Fruit fly (Drosophila melanogaster): ENCODE data around the gene CG12877.

The CG12877 gene

DNA sequence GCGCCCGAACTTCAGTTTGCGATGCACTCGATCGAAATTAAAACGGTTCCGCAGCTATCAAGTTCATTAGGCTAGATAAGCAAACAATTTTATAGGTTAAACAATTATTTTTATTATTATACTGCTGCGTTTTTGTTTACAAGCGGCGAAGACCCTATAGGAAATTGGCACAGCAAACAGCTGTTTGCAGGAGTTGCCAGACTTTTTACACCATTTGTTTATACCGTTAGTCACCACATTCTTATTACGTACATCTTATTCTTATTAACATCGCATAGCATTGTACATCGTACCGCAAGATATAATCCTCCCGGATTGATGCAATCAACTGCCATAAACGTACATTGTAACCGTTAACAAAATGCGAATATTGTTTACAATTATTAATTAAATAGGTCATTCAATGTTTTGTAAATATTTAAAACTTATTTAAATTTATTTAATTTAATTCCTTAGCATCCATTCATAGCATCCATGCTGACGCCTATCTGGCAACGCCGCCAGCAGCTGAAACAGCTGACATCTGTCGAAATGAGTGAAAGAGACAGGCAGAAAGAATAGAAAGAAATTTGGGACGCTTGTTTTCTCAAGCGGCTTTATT lies at the start of gene CG12877, which contains the start of gene CROT (continued):
- TF ChIP-seq Ravus (GFP tag; IDR thresholded peaks at IDR 0.05) (peak; percentile 17), grau (tag; optimal IDR thresholded peaks at IDR 0.05) (peak; percentile 84), Ptx1 (GFP tag; IDR thresholded peaks at IDR 0.05) (peak; percentile 88), lab (GFP tag; optimal IDR thresholded peaks at IDR 0.05) (peak; percentile 75), ab (GFP tag; optimal IDR thresholded peaks at IDR 0.05) (no peak), CG6254 (GFP tag; optimal IDR thresholded peaks at IDR 0.05) (no peak), CG9876 (GFP tag; optimal IDR thresholded peaks at IDR 0.05) (no peak), CG8290 (GFP tag; optimal IDR thresholded peaks at IDR 0.05) (no peak), CG8290 (tag; optimal IDR thresholded peaks at IDR 0.05) (peak; percentile 18 to 61), ind (GFP tag; optimal IDR thresholded peaks at IDR 0.05) (peak; percentile 86), CG34224 (GFP tag; IDR thresholded peaks at IDR 0.05; ENCODE audit: partially characterized antibody) (no peak), tll (GFP tag; optimal IDR thresholded peaks at IDR 0.05) (peak in 1 of 2 experiments; percentile 15), CG5245 (GFP tag; optimal IDR thresholded peaks at IDR 0.05) (peak; percentile 67), CG17802 (tag; optimal IDR thresholded peaks at IDR 0.05) (peak; percentile 31), HLH54F (GFP tag; optimal IDR thresholded peaks at IDR 0.05) (peak; percentile 71), CG10267 (tag; optimal IDR thresholded peaks at IDR 0.05) (peak; percentile 67), CG8765 (GFP tag; IDR thresholded peaks at IDR 0.05) (peak; percentile 48; the same call in 1 of the 2 replicates), fd64A (GFP tag; optimal IDR thresholded peaks at IDR 0.05) (peak; percentile 6), CG14860 (GFP tag; IDR thresholded peaks at IDR 0.05; ENCODE audit: partially characterized antibody) (no peak), Bdp1 (GFP tag; optimal IDR thresholded peaks at IDR 0.05) (peak; percentile 53), slbo (GFP tag; IDR thresholded peaks at IDR 0.05) (peak; percentile 89), CG31224 (GFP tag; IDR thresholded peaks at IDR 0.05) (peak; percentile 66), CG14441 (GFP tag; IDR thresholded peaks at IDR 0.05) (peak; percentile 78), B-H2 (GFP tag; optimal IDR thresholded peaks at IDR 0.05) (peak; percentile 70), emc (GFP tag; optimal IDR thresholded peaks at IDR 0.05) (no peak), CG6654 (GFP tag; optimal IDR thresholded peaks at IDR 0.05) (peak; percentile 56), gce (GFP tag; IDR thresholded peaks at IDR 0.05) (peak; percentile 33; the same call in 1 of the 3 replicates), ken (GFP tag; IDR thresholded peaks at IDR 0.05) (peak; percentile 68; the same call in 2 of the 3 replicates), pho (GFP tag; optimal IDR thresholded peaks at IDR 0.05) (peak; percentile 50), Atf6 (GFP tag; IDR thresholded peaks at IDR 0.05) (peak; percentile 61; the same call in 1 of the 2 replicates), Pdp1 (GFP tag; optimal IDR thresholded peaks at IDR 0.05) (peak in 1 of 2 experiments; percentile 55), zf30C (GFP tag; optimal IDR thresholded peaks at IDR 0.05) (no peak), CG12236 (GFP tag; optimal IDR thresholded peaks at IDR 0.05) (no peak), CG18599 (GFP tag; optimal IDR thresholded peaks at IDR 0.05) (peak; percentile 80), CG13894 (tag; optimal IDR thresholded peaks at IDR 0.05) (peak; percentile 36), Lpt (GFP tag; optimal IDR thresholded peaks at IDR 0.05) (no peak), Gug (GFP tag; IDR thresholded peaks at IDR 0.05) (peak; percentile 84), H2.0 (GFP tag; IDR thresholded peaks at IDR 0.05) (peak; percentile 83), pzg (GFP tag; optimal IDR thresholded peaks at IDR 0.05) (peak; percentile 47), cg (GFP tag; optimal IDR thresholded peaks at IDR 0.05) (no peak), cwo (GFP tag; optimal IDR thresholded peaks at IDR 0.05) (peak; percentile 46), eve (GFP tag; optimal IDR thresholded peaks at IDR 0.05) (no peak), CG1647 (GFP tag; optimal IDR thresholded peaks at IDR 0.05) (peak; percentile 32), esg (GFP tag; conservative IDR thresholded peaks at IDR 0.05) (peak; percentile 77), bsh (GFP tag; optimal IDR thresholded peaks at IDR 0.05) (peak in 1 of 2 experiments; percentile 77), CG8388 (GFP tag; optimal IDR thresholded peaks at IDR 0.05) (peak; percentile 73), Eip74EF (GFP tag; optimal IDR thresholded peaks at IDR 0.05) (no peak), Dip2 (GFP tag; IDR thresholded peaks at IDR 0.05) (no peak), crol (GFP tag; IDR thresholded peaks at IDR 0.05) (no peak)

All from whole organism, embryonic.